Worm (Caenorhabditis elegans) whole organism, L1 larva: ENCODE results near the gene ipla-5.

Experiments
- C16A3.4 ChIP-seq: fragments of 150-350 bp; optimal IDR thresholded peaks from 2 replicates; lab custom pipeline; 2014; ENCODE audit warnings: missing biosample characterization, missing genetic modification characterization
- dpl-1 ChIP-seq, 3 experiments: fragments of 150-350 bp in 2 of 3; sonication (generic microtip) in 1 of 3; optimal IDR thresholded peaks; 2 replicates each; lab custom pipeline; 2014 to 2017; ENCODE audit warnings: missing biosample characterization in 3 of 3, missing genetic modification characterization in 3 of 3, missing genetic modification reagents in 3 of 3
- ets-5 ChIP-seq: fragments of 200-800 bp; sonication (Bioruptor generic); IDR thresholded peaks from 2 replicates; pipeline ENCODE4 v1.3.6; 2022; ENCODE audit warnings: missing genetic modification characterization, missing compliant biosample characterization
- fos-1 ChIP-seq: fragments of 150-350 bp; optimal IDR thresholded peaks from 2 replicates; lab custom pipeline; 2014; ENCODE audit warnings: missing biosample characterization, missing genetic modification characterization
- lin-14 ChIP-seq: fragments of 200-800 bp; sonication (Bioruptor generic); optimal IDR thresholded peaks from 2 replicates; lab custom pipeline; 2018; ENCODE audit warnings: mild to moderate bottlenecking, missing genetic modification characterization, moderate library complexity, missing compliant biosample characterization
- snpc-4 ChIP-seq: fragments of 150-350 bp; optimal IDR thresholded peaks from 2 replicates; lab custom pipeline; 2014; ENCODE audit warnings: missing biosample characterization, missing genetic modification characterization

DNA sequence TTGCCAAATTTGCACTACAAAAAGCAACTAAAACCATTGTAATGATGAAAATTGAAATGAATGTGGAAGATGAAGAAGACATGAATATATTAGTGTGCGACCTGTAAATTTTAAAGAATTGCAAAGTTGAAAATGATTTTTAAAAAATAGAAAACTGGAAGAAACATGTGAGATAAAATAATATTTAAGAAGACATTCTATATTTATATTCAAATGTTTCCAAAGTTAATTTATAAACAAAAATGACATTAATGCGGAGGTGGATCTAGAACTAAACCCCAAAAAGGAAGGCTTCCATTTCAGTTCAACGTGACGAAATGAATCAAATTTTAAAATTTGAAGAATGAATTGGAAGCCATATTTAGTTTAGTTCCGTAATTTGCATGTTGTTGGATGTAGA, 35.8 kb upstream of the ipla-5 start, which contains the start of gene nlp-60:
- TF ChIP-seq fos-1 (no peak), ets-5 (GFP tag; lab: Robert Waterston, UW) (no peak), lin-14 (no peak), snpc-4 (no peak), dpl-1 (GFP tag; optimal IDR thresholded peaks at IDR 0.05; lab: Kevin White, UChicago) (no peak), C16A3.4 (tag; lab: Kevin White, UChicago) (no peak)
